Worm (Caenorhabditis elegans) whole organism, midembryonic: ENCODE data around the gene sec-16A.2.

Experiments used
- T22C8.4 ChIP-seq: fragments of 200-800 bp; sonication (Bioruptor generic); IDR thresholded peaks from 2 replicates; pipeline ENCODE4 v1.3.6; 2022; ENCODE audit warnings: missing genetic modification characterization, missing compliant biosample characterization
- cog-1 ChIP-seq: sonication (generic microtip); optimal IDR thresholded peaks from 2 replicates; lab custom pipeline; 2016; ENCODE audit warnings: missing genetic modification characterization, missing compliant biosample characterization
- flt-1 ChIP-seq: fragments of 200-800 bp; sonication (Bioruptor generic); IDR thresholded peaks from 2 replicates; pipeline ENCODE4 v1.3.6; 2022; ENCODE audit warnings: missing genetic modification characterization, missing compliant biosample characterization
- klf-2 ChIP-seq: fragments of 200-800 bp; sonication (Bioruptor generic); conservative IDR thresholded peaks from 2 replicates; pipeline ENCODE4 v1.3.6; 2022; ENCODE audit warnings: missing genetic modification reagents, missing genetic modification characterization, missing compliant biosample characterization
- med-1 ChIP-seq: sonication (generic microtip); optimal IDR thresholded peaks from 2 replicates; lab custom pipeline; 2017; ENCODE audit warnings: missing genetic modification characterization, mild to moderate bottlenecking, missing compliant biosample characterization, antibody characterized with exemption, missing genetic modification reagents; ENCODE audit not compliant: insufficient read depth
- ref-1 ChIP-seq: fragments of 200-800 bp; sonication (Bioruptor generic); conservative IDR thresholded peaks from 2 replicates; pipeline ENCODE4 v1.3.6; 2022; ENCODE audit warnings: missing genetic modification reagents, missing genetic modification characterization, missing compliant biosample characterization
- tab-1 ChIP-seq: fragments of 200-800 bp; sonication (Bioruptor generic); IDR thresholded peaks from 2 replicates; pipeline ENCODE4 v1.3.6; 2022; ENCODE audit warnings: missing genetic modification characterization, missing compliant biosample characterization
- ztf-23 ChIP-seq: fragments of 200-800 bp; sonication (Bioruptor generic); IDR thresholded peaks from 2 replicates; pipeline ENCODE4 v1.3.6; 2022; ENCODE audit warnings: missing genetic modification reagents, missing genetic modification characterization, missing compliant biosample characterization
- ztf-29 ChIP-seq: fragments of 200-800 bp; sonication (Bioruptor generic); IDR thresholded peaks from 2 replicates; pipeline ENCODE4 v1.3.6; 2022; ENCODE audit warnings: missing genetic modification reagents, missing genetic modification characterization, missing compliant biosample characterization

sec-16A.2 gene

DNA sequence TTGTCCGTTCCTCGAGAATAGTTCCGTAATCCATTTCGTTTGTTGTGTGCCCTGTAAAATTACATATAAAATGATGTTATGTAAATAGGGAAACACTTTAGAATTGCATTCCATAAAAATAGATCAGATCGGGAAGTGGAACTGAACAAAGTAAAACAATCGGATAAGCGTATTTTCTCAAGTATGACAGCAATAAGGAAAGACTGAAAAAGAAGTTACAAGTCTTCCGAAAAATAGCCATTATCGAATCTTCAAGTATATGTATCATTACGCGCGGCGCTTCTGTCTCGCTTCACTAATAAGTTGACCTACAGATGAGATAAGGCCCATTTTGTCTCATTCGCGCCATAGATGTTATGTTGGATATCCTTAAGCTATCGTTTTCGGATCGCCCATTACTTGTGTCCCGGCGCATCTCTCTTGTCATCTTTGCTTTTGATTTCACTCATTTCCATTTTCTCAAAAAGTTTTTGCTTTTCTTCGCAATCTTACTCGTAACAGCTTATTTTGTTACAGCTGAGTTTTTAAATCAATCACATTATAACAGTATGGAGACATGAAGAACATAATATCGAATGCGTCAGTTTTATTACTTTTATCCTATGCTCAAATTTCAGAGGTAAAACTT lies 1.8 kb upstream of the sec-16A.2 start, which contains the start of the genes fis-2 and F13B9.2:
fis-2 (minus strand) TSS at position 51 of the 628 bp plus-strand sequence.
F13B9.2 (plus strand) TSS at position 515 of the 628 bp plus-strand sequence.
- TF ChIP-seq ztf-23 (GFP tag; lab: Robert Waterston, UW) (no peak), med-1 (no peak), klf-2 (GFP tag; lab: Robert Waterston, UW) (no peak), cog-1 (no peak), ztf-29 (GFP tag; lab: Robert Waterston, UW) (no peak), T22C8.4 (GFP tag; lab: Robert Waterston, UW) (no peak), ref-1 (GFP tag; lab: Robert Waterston, UW) (no peak), flt-1 (GFP tag; lab: Robert Waterston, UW) (no peak), tab-1 (no peak)

DNA sequence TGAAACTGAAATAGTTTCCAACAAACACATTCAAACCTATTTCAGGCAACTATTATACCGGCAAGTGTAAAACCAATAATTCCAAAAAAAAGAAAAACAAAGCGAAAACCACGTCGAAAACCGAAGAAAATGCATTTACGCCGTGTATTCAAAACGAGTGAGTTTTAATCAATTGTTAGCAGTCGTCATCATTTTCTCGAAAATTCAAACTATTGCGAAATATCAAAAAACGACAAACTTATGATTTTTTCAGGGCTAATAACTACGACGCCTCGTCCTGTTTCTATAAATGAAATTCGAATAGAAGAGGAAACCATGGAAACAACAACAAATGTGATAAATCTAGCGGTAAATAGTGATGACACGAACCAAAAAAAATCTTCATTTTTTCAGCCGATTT lies 885 bp upstream of the sec-16A.2 start:
- no peak for TF ChIP-seq ztf-23 (GFP tag; lab: Robert Waterston, UW)
- no peak for TF ChIP-seq med-1
- TF ChIP-seq ref-1 (GFP tag; lab: Robert Waterston, UW), result no peak
- no peak for TF ChIP-seq tab-1

DNA sequence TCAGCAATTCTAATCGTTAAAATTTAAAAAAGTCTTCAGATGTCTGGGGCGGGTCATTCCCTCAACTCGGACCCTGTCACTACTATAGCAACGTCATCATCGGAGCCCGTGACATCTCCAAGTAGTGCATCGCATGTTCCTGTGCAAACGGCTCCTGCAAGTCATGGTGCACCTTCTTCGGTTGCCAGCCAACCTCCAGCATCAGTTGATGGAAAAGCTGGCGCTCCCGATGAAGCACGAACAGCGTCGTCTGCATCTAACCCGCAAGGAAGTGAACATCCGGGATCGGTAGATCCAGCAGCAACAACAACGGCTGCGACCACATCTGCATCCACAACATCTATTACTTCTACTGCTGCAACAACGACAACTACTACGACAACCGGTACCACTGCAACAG lies 7.5 kb downstream of the sec-16A.2 start, which contains the start of gene R09F10.3:
R09F10.3 (plus strand) TSS at position 40 of the 400 bp plus-strand sequence.
- TF ChIP-seq flt-1 (GFP tag; lab: Robert Waterston, UW), result no peak
- TF ChIP-seq tab-1, result no peak
- TF ChIP-seq med-1, result no peak
- no peak for TF ChIP-seq ztf-23 (GFP tag; lab: Robert Waterston, UW)
- no peak for TF ChIP-seq klf-2 (GFP tag; lab: Robert Waterston, UW)
- no peak for TF ChIP-seq ref-1 (GFP tag; lab: Robert Waterston, UW)
- TF ChIP-seq ztf-29 (GFP tag; lab: Robert Waterston, UW), result no peak
- no peak for TF ChIP-seq T22C8.4 (GFP tag; lab: Robert Waterston, UW)

DNA sequence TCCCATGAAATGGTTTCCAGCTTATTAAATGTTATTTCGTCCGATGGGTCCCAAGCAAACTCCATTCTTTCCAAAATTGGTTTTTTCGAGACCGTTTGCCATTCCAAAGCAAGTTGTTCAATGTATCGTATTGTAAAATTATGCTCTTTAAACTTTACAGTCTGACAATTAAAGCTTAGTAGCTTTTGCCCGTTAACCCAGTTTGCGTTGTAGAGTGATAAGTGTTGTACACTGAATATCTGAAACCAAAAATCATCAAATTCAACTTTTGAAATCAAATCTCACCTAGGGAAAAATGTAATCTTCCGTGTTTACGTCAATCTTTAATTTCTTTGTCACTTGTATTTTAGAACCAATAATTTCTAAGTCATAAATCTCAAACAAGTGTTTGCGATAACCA lies 10.3 kb downstream of the sec-16A.2 start:
- TF ChIP-seq flt-1 (GFP tag; lab: Robert Waterston, UW) (no peak), ztf-29 (GFP tag; lab: Robert Waterston, UW) (no peak)

DNA sequence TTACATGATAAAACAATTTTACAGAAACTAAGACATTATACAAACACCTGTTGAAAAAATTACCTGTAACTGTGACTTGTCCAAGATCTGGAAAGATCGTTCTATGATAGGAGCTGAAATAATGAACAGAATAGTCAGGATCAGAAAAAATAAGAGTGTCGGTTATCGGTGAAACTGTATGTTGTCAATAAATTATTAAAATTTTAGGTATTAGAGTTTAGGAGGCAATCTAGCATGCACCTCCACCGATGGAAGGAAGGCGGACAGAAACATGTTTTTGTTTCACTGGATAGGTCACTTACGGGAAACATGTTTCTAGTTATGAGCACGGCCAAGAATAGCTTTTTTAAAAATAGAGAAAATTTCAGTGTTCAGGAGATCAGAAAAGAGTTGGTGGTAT lies 12.5 kb downstream of the sec-16A.2 start, which contains the start of gene ced-13:
ced-13 (minus strand) TSS at position 101 of the 400 bp plus-strand sequence.
- TF ChIP-seq flt-1 (GFP tag; lab: Robert Waterston, UW) (no peak), ztf-29 (GFP tag; lab: Robert Waterston, UW) (no peak), cog-1 (no peak), tab-1 (no peak), ztf-23 (GFP tag; lab: Robert Waterston, UW) (no peak), med-1 (no peak), klf-2 (GFP tag; lab: Robert Waterston, UW) (no peak), T22C8.4 (GFP tag; lab: Robert Waterston, UW) (no peak), ref-1 (GFP tag; lab: Robert Waterston, UW) (no peak)

DNA sequence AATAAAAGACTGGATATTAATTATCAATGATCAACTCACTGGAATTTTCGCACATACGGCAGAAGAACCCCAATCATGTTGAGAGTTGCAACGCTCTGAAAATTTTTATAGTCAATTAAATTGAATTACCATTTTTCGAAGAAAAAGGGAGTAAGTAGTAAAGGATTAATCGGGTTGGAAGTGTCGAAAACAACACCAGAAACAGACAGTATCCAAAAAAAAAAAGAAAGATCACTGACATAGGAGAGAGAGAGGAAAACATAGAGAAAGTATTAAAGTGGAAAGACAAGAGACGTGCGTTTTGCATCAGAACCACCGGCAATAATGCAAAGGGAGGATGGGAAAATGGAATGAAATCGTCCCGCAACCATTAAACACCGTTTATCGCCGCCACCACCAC lies 15.2 kb downstream of the sec-16A.2 start, which contains the start of gene inx-5:
inx-5 (minus strand) TSS at position 101 of the 400 bp plus-strand sequence.
- TF ChIP-seq klf-2 (GFP tag; lab: Robert Waterston, UW) (no peak), ztf-29 (GFP tag; lab: Robert Waterston, UW) (no peak), cog-1 (no peak), ztf-23 (GFP tag; lab: Robert Waterston, UW) (no peak), flt-1 (GFP tag; lab: Robert Waterston, UW) (no peak)

DNA sequence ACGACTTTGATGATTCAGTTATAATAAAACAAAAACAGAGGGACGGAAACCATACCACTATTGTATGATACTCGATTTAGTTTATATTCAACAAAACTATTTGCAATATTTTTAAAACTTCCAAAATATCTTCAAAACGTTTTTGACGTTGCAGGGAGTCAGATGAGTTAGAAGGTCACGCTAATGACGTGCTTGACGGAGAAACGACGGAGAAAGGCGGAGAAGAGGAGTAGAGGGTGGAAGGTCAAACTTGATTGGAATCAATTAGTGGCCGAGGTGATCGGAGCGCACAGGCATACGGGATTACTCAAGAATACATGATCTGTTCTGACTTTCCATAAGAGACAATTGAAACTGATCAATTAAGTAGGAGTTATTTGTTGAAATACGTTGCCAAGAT lies 15.8 kb downstream of the sec-16A.2 start:
- TF ChIP-seq med-1 (no peak), ref-1 (GFP tag; lab: Robert Waterston, UW) (no peak), T22C8.4 (GFP tag; lab: Robert Waterston, UW) (no peak), cog-1 (no peak), ztf-23 (GFP tag; lab: Robert Waterston, UW) (no peak), flt-1 (GFP tag; lab: Robert Waterston, UW) (no peak)

DNA sequence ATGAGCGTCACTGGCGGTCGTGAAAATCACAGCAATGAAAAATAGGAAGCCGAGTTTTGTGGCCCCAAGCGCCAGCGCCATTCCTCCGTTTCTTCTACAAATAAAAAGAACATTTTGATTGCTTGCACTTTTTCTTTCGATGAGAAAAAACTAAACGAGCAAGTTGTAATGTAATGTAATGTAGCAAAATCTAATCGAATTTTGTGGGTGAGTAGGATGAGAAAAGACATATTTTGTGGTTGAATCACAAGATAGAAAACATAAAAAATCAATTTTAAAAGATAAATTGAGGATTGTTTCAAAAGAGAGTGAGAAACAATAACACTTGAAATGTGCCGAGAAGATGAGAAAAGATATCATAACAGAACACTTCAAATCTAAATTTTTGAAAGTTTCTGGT lies 20.6 kb downstream of the sec-16A.2 start, which contains the start of gene R09F10.5:
R09F10.5 (minus strand) TSS at position 101 of the 400 bp plus-strand sequence.
- TF ChIP-seq cog-1, result no peak
- no peak for TF ChIP-seq ztf-29 (GFP tag; lab: Robert Waterston, UW)
- TF ChIP-seq ref-1 (GFP tag; lab: Robert Waterston, UW), result no peak

DNA sequence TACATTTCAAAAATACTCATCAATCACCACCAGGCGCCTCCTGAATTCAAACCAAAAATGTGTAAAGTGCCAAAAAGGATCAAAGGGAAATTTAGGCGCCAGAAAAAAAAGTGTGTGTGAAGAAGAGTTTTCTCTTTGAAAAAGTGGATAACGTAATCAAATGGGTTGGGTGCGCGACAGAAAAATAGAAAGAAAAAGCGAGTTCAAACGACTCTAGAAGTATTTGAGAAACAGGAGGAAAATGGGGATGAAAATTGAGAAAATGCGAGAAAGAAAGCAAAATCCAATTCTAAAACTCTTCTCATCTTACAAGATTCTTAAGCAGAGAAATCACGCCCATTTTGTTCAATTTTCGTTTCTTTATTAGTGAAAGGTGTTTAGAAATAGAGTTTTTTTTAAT lies 21.4 kb downstream of the sec-16A.2 start:
- TF ChIP-seq ref-1 (GFP tag; lab: Robert Waterston, UW), result no peak
- TF ChIP-seq tab-1, result no peak
- no peak for TF ChIP-seq med-1
- no peak for TF ChIP-seq cog-1
- TF ChIP-seq T22C8.4 (GFP tag; lab: Robert Waterston, UW), result no peak
- TF ChIP-seq klf-2 (GFP tag; lab: Robert Waterston, UW), result no peak
- TF ChIP-seq ztf-29 (GFP tag; lab: Robert Waterston, UW), result no peak
- TF ChIP-seq ztf-23 (GFP tag; lab: Robert Waterston, UW), result no peak
- TF ChIP-seq flt-1 (GFP tag; lab: Robert Waterston, UW), result no peak

DNA sequence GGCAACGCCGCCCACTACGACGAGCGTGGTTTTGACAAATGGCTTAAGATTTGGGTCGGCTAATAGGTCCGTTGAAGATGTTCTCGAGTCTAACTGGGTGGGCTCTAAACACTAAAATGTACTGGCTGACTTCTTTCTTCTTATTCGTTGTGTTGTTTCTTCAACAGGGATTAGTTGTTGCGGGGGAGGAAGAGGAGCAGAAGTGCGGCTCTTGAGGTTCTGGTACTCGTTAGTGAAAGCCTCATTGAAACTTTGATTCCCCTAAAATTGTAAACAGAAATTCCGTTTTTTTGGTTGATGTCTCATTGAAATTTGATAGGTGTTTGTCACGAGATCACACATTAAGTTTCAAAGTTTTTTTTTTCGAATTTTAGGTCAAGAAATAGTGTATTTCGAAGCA lies 23.7 kb downstream of the sec-16A.2 start:
- no peak for TF ChIP-seq T22C8.4 (GFP tag; lab: Robert Waterston, UW)
- TF ChIP-seq ztf-23 (GFP tag; lab: Robert Waterston, UW), result no peak
- no peak for TF ChIP-seq klf-2 (GFP tag; lab: Robert Waterston, UW)
- no peak for TF ChIP-seq cog-1
- TF ChIP-seq ref-1 (GFP tag; lab: Robert Waterston, UW), result no peak
- TF ChIP-seq flt-1 (GFP tag; lab: Robert Waterston, UW), result no peak
